Worm (Caenorhabditis elegans) whole organism, L4/young adult: Measurements from ENCODE around the gene cest-33.

Experiments
- W03F9.2 ChIP-seq: fragments of 150-350 bp; optimal IDR thresholded peaks from 2 replicates; lab custom pipeline; 2014; ENCODE audit warnings: missing biosample characterization, missing genetic modification characterization
- dao-5 ChIP-seq: sonication (generic microtip); optimal IDR thresholded peaks from 2 replicates; lab custom pipeline; 2016; ENCODE audit warnings: missing genotype, missing genetic modification characterization, moderate library complexity, missing compliant biosample characterization
- him-1 ChIP-seq: sonication (generic microtip); optimal IDR thresholded peaks from 2 replicates; lab custom pipeline; 2016; ENCODE audit warnings: missing genotype, missing genetic modification reagents, missing genetic modification characterization, missing compliant biosample characterization

The cest-33 gene

ce11 chrV:6323602-6324001 lies 41.9 kb downstream of the cest-33 start:
- TF ChIP-seq him-1 (tag; lab: Kevin White, UChicago): no peak
- no peak for TF ChIP-seq dao-5 (tag; lab: Kevin White, UChicago)
- no peak for TF ChIP-seq W03F9.2 (tag; lab: Kevin White, UChicago)

ce11 chrV:6322749-6323367 lies 42.6 kb downstream of the cest-33 start:
- no peak for TF ChIP-seq dao-5 (tag; lab: Kevin White, UChicago)

ce11 chrV:6321733-6322198 lies 43.7 kb downstream of the cest-33 start, which contains the start of gene T28C12.15:
TSS of gene T28C12.15 (minus strand) at chrV:6321783.
- no peak for TF ChIP-seq him-1 (tag; lab: Kevin White, UChicago)
- no peak for TF ChIP-seq W03F9.2 (tag; lab: Kevin White, UChicago)
- no peak for TF ChIP-seq dao-5 (tag; lab: Kevin White, UChicago)

ce11 chrV:6321280-6321679 lies 44.2 kb downstream of the cest-33 start:
- TF ChIP-seq him-1 (tag; lab: Kevin White, UChicago) (no peak), W03F9.2 (tag; lab: Kevin White, UChicago) (no peak), dao-5 (tag; lab: Kevin White, UChicago) (no peak)

ce11 chrV:6319358-6319757 lies 46.1 kb downstream of the cest-33 start:
- TF ChIP-seq dao-5 (tag; lab: Kevin White, UChicago): no peak
- no peak for TF ChIP-seq W03F9.2 (tag; lab: Kevin White, UChicago)
- TF ChIP-seq him-1 (tag; lab: Kevin White, UChicago): no peak

ce11 chrV:6317928-6318327 lies 47.5 kb downstream of the cest-33 start:
- TF ChIP-seq dao-5 (tag; lab: Kevin White, UChicago) (no peak), W03F9.2 (tag; lab: Kevin White, UChicago) (no peak), him-1 (tag; lab: Kevin White, UChicago) (no peak)

ce11 chrV:6316632-6317031 lies 48.8 kb downstream of the cest-33 start, which contains the start of gene cest-24:
TSS of gene cest-24 (plus strand) at chrV:6316932.
- TF ChIP-seq dao-5 (tag; lab: Kevin White, UChicago): no peak
- TF ChIP-seq him-1 (tag; lab: Kevin White, UChicago): no peak
- TF ChIP-seq W03F9.2 (tag; lab: Kevin White, UChicago): no peak
